Fruit fly (Drosophila melanogaster) whole organism, embryonic: ENCODE measurements around the gene cnir.

Experiments
- BEAF-32 ChIP-seq: fragments of 200-800 bp; sonication (Bioruptor generic); optimal IDR thresholded peaks from 3 replicates; lab custom pipeline; 2017; ENCODE audit warnings: missing biosample characterization, missing genetic modification characterization, mild to moderate bottlenecking, moderate library complexity, missing genetic modification reagents
- CG11247 ChIP-seq: fragments of 200-800 bp; sonication (Bioruptor generic); IDR thresholded peaks from 2 replicates; pipeline ENCODE4 v1.3.6; 2022; ENCODE audit warnings: missing biosample characterization, missing genetic modification characterization
- CG11723 ChIP-seq: fragments of 200-800 bp; sonication (Bioruptor generic); optimal IDR thresholded peaks from 2 replicates; lab custom pipeline; 2017; ENCODE audit warnings: missing biosample characterization, mild to moderate bottlenecking, missing genetic modification characterization
- CG9876 ChIP-seq: fragments of 200-800 bp; sonication (Bioruptor generic); optimal IDR thresholded peaks from 2 replicates; lab custom pipeline; 2016; ENCODE audit warnings: missing biosample characterization, missing genetic modification characterization
- CHES-1-like ChIP-seq: fragments of 200-800 bp; sonication (Bioruptor generic); optimal IDR thresholded peaks from 2 replicates; lab custom pipeline; 2016; ENCODE audit warnings: missing biosample characterization, missing genetic modification characterization
- Dll ChIP-seq: fragments of 200-800 bp; sonication (Bioruptor generic); IDR thresholded peaks from 4 replicates; pipeline ENCODE4 v1.3.6; 2022; ENCODE audit warnings: missing biosample characterization, missing genetic modification characterization; ENCODE audit not compliant: partially characterized antibody
- Nf-YB ChIP-seq: fragments of 200-800 bp; sonication (Bioruptor generic); optimal IDR thresholded peaks from 3 replicates; lab custom pipeline; 2019; ENCODE audit warnings: missing biosample characterization, mild to moderate bottlenecking, missing genetic modification characterization, moderate library complexity
- ab ChIP-seq: fragments of 200-800 bp; sonication (Bioruptor generic); optimal IDR thresholded peaks from 2 replicates; lab custom pipeline; 2016; ENCODE audit warnings: missing biosample characterization, missing genetic modification characterization
- cg ChIP-seq: fragments of 200-800 bp; sonication (Bioruptor generic); optimal IDR thresholded peaks from 3 replicates; lab custom pipeline; 2019; ENCODE audit warnings: missing biosample characterization, mild to moderate bottlenecking, missing genetic modification characterization, moderate library complexity
- dm ChIP-seq: fragments of 200-800 bp; sonication (Bioruptor generic); optimal IDR thresholded peaks from 3 replicates; lab custom pipeline; 2016; ENCODE audit warnings: missing biosample characterization, missing genetic modification characterization
- gfzf ChIP-seq: fragments of 200-800 bp; sonication (Bioruptor generic); optimal IDR thresholded peaks from 2 replicates; lab custom pipeline; 2016; ENCODE audit warnings: missing biosample characterization, mild to moderate bottlenecking, missing genetic modification characterization, moderate library complexity
- twi ChIP-seq: fragments of 200-800 bp; optimal IDR thresholded peaks from 2 replicates; lab custom pipeline; 2019; ENCODE audit warnings: missing biosample characterization, mild to moderate bottlenecking, missing genetic modification characterization, moderate library complexity

- TF ChIP-seq CG11723 (GFP tag; lab: Kevin White, UChicago) (no peak), CG9876 (GFP tag; lab: Kevin White, UChicago) (no peak), Nf-YB (GFP tag; lab: Kevin White, UChicago) (no peak), ab (GFP tag; lab: Kevin White, UChicago) (no peak), gfzf (GFP tag; lab: Kevin White, UChicago) (no peak), dm (GFP tag; lab: Kevin White, UChicago) (no peak), twi (tag; lab: Kevin White, UChicago) (no peak), cg (GFP tag; lab: Kevin White, UChicago) (no peak), CHES-1-like (GFP tag; lab: Kevin White, UChicago) (no peak), Dll (no peak), BEAF-32 (GFP tag; lab: Kevin White, UChicago) (no peak), CG11247 (GFP tag; lab: Robert Waterston, UW) (no peak)
Observed at dm6 chr2L:3059624-3059919, 20.0 kb upstream of the cnir start.
